Fruit fly (Drosophila melanogaster) whole organism, embryonic: ENCODE measurements around the gene Tpst.

Source experiments
- Aef1 ChIP-seq: fragments of 200-800 bp; sonication (Bioruptor generic); IDR thresholded peaks from 3 replicates; pipeline ENCODE4 v1.3.6; 2022; ENCODE audit warnings: missing biosample characterization, missing genetic modification characterization
- B-H1 ChIP-seq: fragments of 200-800 bp; sonication (Bioruptor generic); IDR thresholded peaks from 3 replicates; pipeline ENCODE4 v1.3.6; 2022; ENCODE audit warnings: missing biosample characterization, missing genetic modification characterization
- CG10209 ChIP-seq: fragments of 200-800 bp; sonication (Bioruptor generic); optimal IDR thresholded peaks from 3 replicates; lab custom pipeline; 2017; ENCODE audit warnings: missing biosample characterization, mild to moderate bottlenecking, missing genetic modification characterization, missing genetic modification reagents
- CG1024 ChIP-seq: fragments of 200-800 bp; sonication (Bioruptor generic); IDR thresholded peaks from 2 replicates; pipeline ENCODE4 v1.3.6; 2022; ENCODE audit warnings: missing biosample characterization, missing genetic modification characterization
- CG11085 ChIP-seq: fragments of 200-800 bp; sonication (Bioruptor generic); IDR thresholded peaks from 2 replicates; pipeline ENCODE4 v1.3.6; 2022; ENCODE audit warnings: missing biosample characterization, missing genetic modification characterization
- CG11456 ChIP-seq: fragments of 200-800 bp; sonication (Bioruptor generic); IDR thresholded peaks from 3 replicates; pipeline ENCODE4 v1.3.6; 2022; ENCODE audit warnings: missing biosample characterization, missing genetic modification characterization
- CG11504 ChIP-seq: fragments of 200-800 bp; sonication (Bioruptor generic); optimal IDR thresholded peaks from 3 replicates; lab custom pipeline; 2019; ENCODE audit warnings: missing biosample characterization, mild to moderate bottlenecking, missing genetic modification characterization, moderate library complexity
- CG13775 ChIP-seq: fragments of 200-800 bp; sonication (Bioruptor generic); optimal IDR thresholded peaks from 3 replicates; lab custom pipeline; 2017; ENCODE audit warnings: missing biosample characterization, mild to moderate bottlenecking, missing genetic modification characterization
- CG1529 ChIP-seq: fragments of 200-800 bp; sonication (Bioruptor generic); optimal IDR thresholded peaks from 3 replicates; lab custom pipeline; 2018; ENCODE audit warnings: missing biosample characterization, missing genetic modification characterization
- CG15696 ChIP-seq: fragments of 200-800 bp; sonication (Bioruptor generic); optimal IDR thresholded peaks from 2 replicates; lab custom pipeline; 2019; ENCODE audit warnings: missing biosample characterization, mild to moderate bottlenecking, missing genetic modification characterization, moderate library complexity
- CG1602 ChIP-seq: fragments of 200-800 bp; sonication (Bioruptor generic); optimal IDR thresholded peaks from 3 replicates; lab custom pipeline; 2016; ENCODE audit warnings: missing biosample characterization, missing genetic modification characterization
- CG16779 ChIP-seq: fragments of 200-800 bp; sonication (Bioruptor generic); IDR thresholded peaks from 2 replicates; pipeline ENCODE4 v1.3.6; 2022; ENCODE audit warnings: missing biosample characterization, missing genetic modification characterization
- CG2199 ChIP-seq: fragments of 200-800 bp; sonication (Bioruptor generic); IDR thresholded peaks from 3 replicates; pipeline ENCODE4 v1.3.6; 2022; ENCODE audit warnings: missing biosample characterization, missing genetic modification characterization
- CG2889 ChIP-seq: fragments of 200-800 bp; sonication (Bioruptor generic); IDR thresholded peaks from 3 replicates; pipeline ENCODE4 v1.3.6; 2022; ENCODE audit warnings: missing biosample characterization, missing genetic modification characterization
- CG34422 ChIP-seq: fragments of 200-800 bp; sonication (Bioruptor generic); IDR thresholded peaks from 3 replicates; pipeline ENCODE4 v1.3.6; 2022; ENCODE audit warnings: missing biosample characterization, missing genetic modification characterization
- CG3726 ChIP-seq: fragments of 200-800 bp; sonication (Bioruptor generic); IDR thresholded peaks from 3 replicates; pipeline ENCODE4, ENCODE4 v1.3.6; 2022; ENCODE audit warnings: missing biosample characterization, missing genetic modification characterization
- CG3847 ChIP-seq: fragments of 200-800 bp; sonication (Bioruptor generic); IDR thresholded peaks from 2 replicates; pipeline ENCODE4 v1.3.6; 2022; ENCODE audit warnings: missing biosample characterization, missing genetic modification characterization
- CG6254 ChIP-seq: fragments of 200-800 bp; sonication (Bioruptor generic); optimal IDR thresholded peaks from 3 replicates; lab custom pipeline; 2017; ENCODE audit warnings: mild to moderate bottlenecking, missing biosample characterization, missing genetic modification reagents, missing genetic modification characterization
- CG7556 ChIP-seq: fragments of 200-800 bp; sonication (Bioruptor generic); optimal IDR thresholded peaks from 2 replicates; lab custom pipeline; 2017; ENCODE audit warnings: missing biosample characterization, mild to moderate bottlenecking, missing genetic modification characterization
- CG8388 ChIP-seq: fragments of 200-800 bp; sonication (Bioruptor generic); optimal IDR thresholded peaks from 2 replicates; lab custom pipeline; 2019; ENCODE audit warnings: missing biosample characterization, mild to moderate bottlenecking, missing genetic modification characterization, moderate library complexity
- CG9876 ChIP-seq: fragments of 200-800 bp; sonication (Bioruptor generic); optimal IDR thresholded peaks from 2 replicates; lab custom pipeline; 2016; ENCODE audit warnings: missing biosample characterization, missing genetic modification characterization
- Dad ChIP-seq: fragments of 200-800 bp; sonication (Bioruptor generic); optimal IDR thresholded peaks from 3 replicates; lab custom pipeline; 2016; ENCODE audit warnings: missing biosample characterization, missing genetic modification characterization
- Dbx ChIP-seq: fragments of 200-800 bp; sonication (Bioruptor generic); IDR thresholded peaks from 3 replicates; pipeline ENCODE4 v1.3.6; 2022; ENCODE audit warnings: missing biosample characterization, missing genetic modification characterization
- Deaf1 ChIP-seq: fragments of 200-800 bp; optimal IDR thresholded peaks from 3 replicates; lab custom pipeline; 2019; ENCODE audit warnings: missing biosample characterization, mild to moderate bottlenecking, missing genetic modification characterization, moderate library complexity
- Fer1 ChIP-seq: fragments of 200-800 bp; sonication (Bioruptor generic); optimal IDR thresholded peaks from 2 replicates; lab custom pipeline; 2017; ENCODE audit warnings: missing biosample characterization, mild to moderate bottlenecking, missing genetic modification characterization
- GATAe ChIP-seq: fragments of 200-800 bp; sonication (Bioruptor generic); conservative IDR thresholded peaks from 2 replicates; pipeline ENCODE4 v1.3.6; 2022; ENCODE audit warnings: missing biosample characterization, missing genetic modification characterization
- HLH54F ChIP-seq: fragments of 200-800 bp; sonication (Bioruptor generic); optimal IDR thresholded peaks from 3 replicates; lab custom pipeline; 2016; ENCODE audit warnings: missing biosample characterization, missing genetic modification characterization
- Nf-YA ChIP-seq: fragments of 200-800 bp; sonication (Bioruptor generic); IDR thresholded peaks from 2 replicates; pipeline ENCODE4 v1.3.6; 2022; ENCODE audit warnings: missing biosample characterization, missing genetic modification characterization
- NfI ChIP-seq: fragments of 200-800 bp; sonication (Bioruptor generic); optimal IDR thresholded peaks from 3 replicates; lab custom pipeline; 2018; ENCODE audit warnings: missing biosample characterization, mild to moderate bottlenecking, missing genetic modification characterization, moderate library complexity
- Opbp ChIP-seq: fragments of 200-800 bp; sonication (Bioruptor generic); IDR thresholded peaks from 3 replicates; pipeline ENCODE4 v1.3.6; 2022; ENCODE audit warnings: missing biosample characterization, missing genetic modification characterization; ENCODE audit not compliant: partially characterized antibody
- Pdp1 ChIP-seq, 2 experiments: fragments of 200-800 bp; sonication (Bioruptor generic); optimal IDR thresholded peaks; 3 replicates each; lab custom pipeline; 2016; ENCODE audit warnings: missing biosample characterization in 2 of 2, missing genetic modification characterization in 2 of 2, mild to moderate bottlenecking in 1 of 2, moderate library complexity in 1 of 2
- Ptx1 ChIP-seq: fragments of 200-800 bp; sonication (Bioruptor generic); IDR thresholded peaks from 2 replicates; pipeline ENCODE4 v1.3.6; 2022; ENCODE audit warnings: missing biosample characterization, missing genetic modification characterization
- Ravus ChIP-seq: fragments of 200-800 bp; sonication (Bioruptor generic); IDR thresholded peaks from 2 replicates; pipeline ENCODE4 v1.3.6; 2022; ENCODE audit warnings: missing biosample characterization, missing genetic modification characterization
- Rfx ChIP-seq: fragments of 200-800 bp; sonication (Bioruptor generic); IDR thresholded peaks from 2 replicates; pipeline ENCODE4 v1.3.6; 2022; ENCODE audit warnings: missing biosample characterization, missing genetic modification characterization
- Sox102F ChIP-seq: fragments of 200-800 bp; sonication (Bioruptor generic); optimal IDR thresholded peaks from 2 replicates; lab custom pipeline; 2018; ENCODE audit warnings: missing biosample characterization, mild to moderate bottlenecking, missing genetic modification characterization, moderate library complexity
- Sry-δ ChIP-seq: fragments of 200-800 bp; sonication (Bioruptor generic); optimal IDR thresholded peaks from 2 replicates; lab custom pipeline; 2016; ENCODE audit warnings: missing biosample characterization, missing genetic modification characterization
- ems ChIP-seq: fragments of 200-800 bp; sonication (Bioruptor generic); optimal IDR thresholded peaks from 3 replicates; lab custom pipeline; 2016; ENCODE audit warnings: missing biosample characterization, missing genetic modification characterization
- gce ChIP-seq: fragments of 200-800 bp; sonication (Bioruptor generic); IDR thresholded peaks from 3 replicates; pipeline ENCODE4 v1.3.6; 2022; ENCODE audit warnings: missing biosample characterization, missing genetic modification characterization
- hbn ChIP-seq: fragments of 200-800 bp; sonication (Bioruptor generic); IDR thresholded peaks from 2 replicates; pipeline ENCODE4 v1.3.6; 2022; ENCODE audit warnings: missing biosample characterization, missing genetic modification characterization; ENCODE audit not compliant: partially characterized antibody
- kah ChIP-seq: fragments of 200-800 bp; sonication (Bioruptor generic); optimal IDR thresholded peaks from 2 replicates; lab custom pipeline; 2018; ENCODE audit warnings: missing biosample characterization, mild to moderate bottlenecking, missing genetic modification characterization
- oc ChIP-seq: fragments of 200-800 bp; sonication (Bioruptor generic); optimal IDR thresholded peaks from 2 replicates; lab custom pipeline; 2018; ENCODE audit warnings: missing biosample characterization, mild to moderate bottlenecking, missing genetic modification characterization, moderate library complexity
- peb ChIP-seq: fragments of 200-800 bp; sonication (Bioruptor generic); IDR thresholded peaks from 2 replicates; pipeline ENCODE4 v1.3.6; 2022; ENCODE audit warnings: missing biosample characterization, missing genetic modification characterization
- row ChIP-seq: fragments of 200-800 bp; sonication (Bioruptor generic); IDR thresholded peaks from 3 replicates; pipeline ENCODE4 v1.3.6; 2022; ENCODE audit warnings: missing biosample characterization, missing genetic modification characterization
- salm ChIP-seq: fragments of 200-800 bp; sonication (Bioruptor generic); optimal IDR thresholded peaks from 2 replicates; lab custom pipeline; 2018; ENCODE audit warnings: missing biosample characterization, mild to moderate bottlenecking, missing genetic modification characterization
- schlank ChIP-seq: fragments of 200-800 bp; sonication (Bioruptor generic); optimal IDR thresholded peaks from 2 replicates; lab custom pipeline; 2018; ENCODE audit warnings: missing biosample characterization, mild to moderate bottlenecking, missing genetic modification characterization
- slp2 ChIP-seq: fragments of 200-800 bp; sonication (Bioruptor generic); optimal IDR thresholded peaks from 2 replicates; lab custom pipeline; 2016; ENCODE audit warnings: missing biosample characterization, missing genetic modification characterization
- sqz ChIP-seq: fragments of 200-800 bp; sonication (Bioruptor generic); optimal IDR thresholded peaks from 3 replicates; lab custom pipeline; 2018; ENCODE audit warnings: missing biosample characterization, mild to moderate bottlenecking, missing genetic modification characterization
- usp ChIP-seq: fragments of >200 bp; optimal IDR thresholded peaks from 2 replicates; lab custom pipeline; 2017; ENCODE audit warnings: missing biosample characterization, missing genetic modification characterization
- wdn ChIP-seq: fragments of 200-800 bp; sonication (Bioruptor generic); IDR thresholded peaks from 2 replicates; pipeline ENCODE4 v1.3.6; 2022; ENCODE audit warnings: missing biosample characterization, missing genetic modification characterization
- wek ChIP-seq: fragments of 200-800 bp; sonication (Bioruptor generic); optimal IDR thresholded peaks from 3 replicates; lab custom pipeline; 2018; ENCODE audit warnings: missing biosample characterization, mild to moderate bottlenecking, missing genetic modification characterization, moderate library complexity
- zen2 ChIP-seq: fragments of 200-800 bp; sonication (Bioruptor generic); IDR thresholded peaks from 3 replicates; pipeline ENCODE4 v1.3.6; 2022; ENCODE audit warnings: missing biosample characterization, missing genetic modification characterization; ENCODE audit not compliant: partially characterized antibody

Tpst gene

dm6 chrX:13626579-13626894 is 62.9 kb downstream of the Tpst start (continued):
- TF ChIP-seq CG7556 (GFP tag; lab: Kevin White, UChicago) (peak; percentile 74), salm (tag; lab: Kevin White, UChicago) (peak; percentile 64), CG34422 (peak; percentile 63; the same call in 1 of the 3 replicates), Dad (GFP tag; lab: Kevin White, UChicago) (peak; percentile 66), CG11456 (GFP tag; lab: Robert Waterston, UW) (peak; percentile 81), peb (peak; percentile 34; the same call in 1 of the 2 replicates), CG1529 (GFP tag; lab: Kevin White, UChicago) (peak; percentile 49), Sox102F (GFP tag; lab: Kevin White, UChicago) (peak; percentile 72), zen2 (GFP tag; lab: Robert Waterston, UW) (no peak), CG1024 (GFP tag; lab: Robert Waterston, UW) (no peak), NfI (GFP tag; lab: Kevin White, UChicago) (peak; percentile 71), wdn (GFP tag; lab: Robert Waterston, UW) (peak; percentile 62; the same call in 1 of the 2 replicates), CG2889 (GFP tag; lab: Robert Waterston, UW) (peak; percentile 46; the same call in 1 of the 3 replicates), Rfx (GFP tag; lab: Robert Waterston, UW) (peak; percentile 91), Opbp (GFP tag; lab: Robert Waterston, UW) (no peak), CG15696 (peak; percentile 29), oc (tag; lab: Kevin White, UChicago) (peak; percentile 66), kah (no peak), hbn (GFP tag; lab: Robert Waterston, UW) (no peak), usp (no peak), CG16779 (GFP tag; lab: Robert Waterston, UW) (0 out of 2 replicates have a peak, but pooled peaks have one; percentile 28), Ptx1 (GFP tag; lab: Robert Waterston, UW) (peak; percentile 82), Pdp1 (GFP tag; optimal IDR thresholded peaks at IDR 0.05; lab: Kevin White, UChicago) (peak; percentile 75 to 77), CG3726 (GFP tag; lab: Robert Waterston, UW) (0 out of 3 replicates have a peak, but pooled peaks have one; percentile 35), sqz (peak; percentile 83), wek (GFP tag; lab: Kevin White, UChicago) (no peak), Fer1 (GFP tag; lab: Kevin White, UChicago) (peak; percentile 88), Deaf1 (tag; lab: Kevin White, UChicago) (peak; percentile 50), gce (GFP tag; lab: Robert Waterston, UW) (0 out of 3 replicates have a peak, but pooled peaks have one; percentile 24), CG11504 (tag; lab: Kevin White, UChicago) (peak; percentile 84), HLH54F (GFP tag; lab: Kevin White, UChicago) (peak; percentile 80), CG3847 (peak; percentile 80), slp2 (GFP tag; lab: Kevin White, UChicago) (peak; percentile 70), CG8388 (GFP tag; lab: Kevin White, UChicago) (peak; percentile 55), Ravus (GFP tag; lab: Robert Waterston, UW) (no peak), CG13775 (GFP tag; lab: Kevin White, UChicago) (peak; percentile 55), B-H1 (peak; percentile 64), CG11085 (GFP tag; lab: Robert Waterston, UW) (peak; percentile 27; the same call in 1 of the 2 replicates), Nf-YA (peak; percentile 37; the same call in 1 of the 2 replicates), row (peak; percentile 37; the same call in 2 of the 3 replicates), CG10209 (GFP tag; lab: Kevin White, UChicago) (peak; percentile 68), Dbx (GFP tag; lab: Robert Waterston, UW) (peak; percentile 65; the same call in 2 of the 3 replicates), CG1602 (GFP tag; lab: Kevin White, UChicago) (peak; percentile 58), CG6254 (no peak), ems (peak; percentile 71), CG2199 (GFP tag; lab: Robert Waterston, UW) (peak; percentile 60; the same call in 1 of the 3 replicates), CG9876 (GFP tag; lab: Kevin White, UChicago) (peak; percentile 65), Aef1 (GFP tag; lab: Robert Waterston, UW) (peak; percentile 69), GATAe (peak; percentile 44; the same call in 1 of the 2 replicates), Sry-δ (peak; percentile 23), schlank (tag; lab: Kevin White, UChicago) (peak; percentile 50)
